Worm (Caenorhabditis elegans): ENCODE data around the gene C06E1.1.

C06E1.1 gene

DNA sequence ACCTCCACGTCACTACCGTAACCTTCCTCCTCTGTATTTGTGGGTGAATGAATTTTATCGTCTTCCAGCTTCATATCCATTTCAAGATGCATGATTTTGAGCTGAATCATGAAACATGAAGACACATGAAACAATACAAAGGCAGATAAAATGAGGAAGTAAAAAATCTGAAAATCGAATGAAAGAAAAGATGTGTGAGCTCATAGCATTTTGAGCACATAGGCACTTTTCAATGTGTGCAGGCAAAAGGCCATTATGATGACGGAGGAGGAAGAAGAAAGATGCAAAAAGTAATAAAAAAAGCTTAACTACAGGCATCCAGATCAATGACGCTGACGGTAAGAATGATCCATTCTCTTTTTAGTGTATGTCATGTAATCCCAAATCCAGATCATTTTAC lies 7.9 kb upstream of the C06E1.1 start, which contains the start of gene ztf-30:
ztf-30 (minus strand) TSS at position 101 of the 400 bp plus-strand sequence.
- TF ChIP-seq lin-35 (GFP tag; optimal IDR thresholded peaks at IDR 0.05) (no peak), attf-3 (GFP tag; conservative IDR thresholded peaks at IDR 0.05) (no peak), F52B5.7 (tag; optimal IDR thresholded peaks at IDR 0.05) (no peak), ztf-3 (GFP tag; optimal IDR thresholded peaks at IDR 0.05) (no peak), dpl-1 (GFP tag; optimal IDR thresholded peaks at IDR 0.05) (no peak), ekl-4 (GFP tag; IDR thresholded peaks at IDR 0.05) (no peak), B0336.3 (GFP tag; IDR thresholded peaks at IDR 0.05) (no peak), B0019.2 (GFP tag; conservative IDR thresholded peaks at IDR 0.05) (no peak)

DNA sequence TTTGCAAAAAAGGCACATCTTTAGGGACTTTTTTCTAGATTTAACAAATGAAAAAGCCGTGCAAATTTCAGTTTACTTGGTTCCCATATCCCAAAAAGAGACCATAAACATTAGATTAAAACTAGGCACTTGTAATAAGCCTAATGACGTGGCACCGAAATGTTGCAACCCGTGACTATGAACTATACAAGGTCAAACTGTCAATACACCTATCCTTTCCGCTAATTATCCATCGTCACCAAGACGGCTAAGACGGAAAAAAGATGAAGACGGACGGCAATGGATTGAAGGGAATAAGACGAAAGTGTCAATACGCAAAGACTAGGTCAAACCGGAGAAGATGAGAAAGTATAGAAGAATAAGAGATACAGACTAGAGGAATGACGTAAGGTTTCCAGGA lies 6.7 kb upstream of the C06E1.1 start:
- no peak for TF ChIP-seq lag-1 (GFP tag; IDR thresholded peaks at IDR 0.05)
- TF ChIP-seq lir-1 (GFP tag; conservative IDR thresholded peaks at IDR 0.05): no peak
- TF ChIP-seq cebp-1 (GFP tag; IDR thresholded peaks at IDR 0.05): no peak
- no peak for TF ChIP-seq cebp-1 (tag; optimal IDR thresholded peaks at IDR 0.05)
- TF ChIP-seq madf-10 (tag; optimal IDR thresholded peaks at IDR 0.05): no peak
- TF ChIP-seq nfya-2 (GFP tag; IDR thresholded peaks at IDR 0.05): no peak
- no peak for TF ChIP-seq hsf-1 (GFP tag; IDR thresholded peaks at IDR 0.05)
- no peak for TF ChIP-seq B0035.1 (tag; optimal IDR thresholded peaks at IDR 0.05)
- TF ChIP-seq ceh-91 (GFP tag; IDR thresholded peaks at IDR 0.05): no peak
- TF ChIP-seq sptf-2 (GFP tag; optimal IDR thresholded peaks at IDR 0.05): no peak
- TF ChIP-seq ztf-22 (GFP tag; optimal IDR thresholded peaks at IDR 0.05): no peak

DNA sequence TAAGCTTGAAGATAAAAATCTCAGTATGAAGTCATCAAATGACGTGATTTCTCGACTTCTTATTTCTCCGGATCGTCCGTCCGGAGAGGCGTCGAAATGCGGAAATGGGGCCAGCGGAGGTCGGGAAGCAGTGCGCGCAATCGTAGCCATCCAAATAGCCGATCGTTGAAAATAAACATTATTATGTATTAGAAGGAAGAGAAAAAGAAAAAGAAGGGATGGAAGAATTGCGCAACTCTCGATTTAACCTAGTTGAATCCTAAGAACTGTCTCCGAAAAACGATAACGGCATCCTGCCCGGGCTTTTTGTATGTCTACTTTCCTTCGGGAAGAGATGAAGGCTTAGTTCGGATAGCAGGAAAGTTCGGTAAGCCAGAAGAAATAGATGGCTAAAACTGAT lies 3.5 kb upstream of the C06E1.1 start:
- TF ChIP-seq ceh-91 (GFP tag; IDR thresholded peaks at IDR 0.05): no peak
- no peak for TF ChIP-seq lin-54 (GFP tag; optimal IDR thresholded peaks at IDR 0.05)
- TF ChIP-seq F22D6.2 (tag; optimal IDR thresholded peaks at IDR 0.05): no peak
- TF ChIP-seq B0261.1 (tag; optimal IDR thresholded peaks at IDR 0.05): no peak
- TF ChIP-seq K11D2.4 (GFP tag; IDR thresholded peaks at IDR 0.05): no peak
- no peak for TF ChIP-seq madf-3 (GFP tag; IDR thresholded peaks at IDR 0.05)
- no peak for TF ChIP-seq K12H6.12 (tag; optimal IDR thresholded peaks at IDR 0.05)
- no peak for TF ChIP-seq lin-40 (tag; optimal IDR thresholded peaks at IDR 0.05)
- no peak for TF ChIP-seq madf-6 (GFP tag; IDR thresholded peaks at IDR 0.05)
- no peak for TF ChIP-seq ets-4 (GFP tag; optimal IDR thresholded peaks at IDR 0.05)
- no peak for TF ChIP-seq hlh-12 (tag; optimal IDR thresholded peaks at IDR 0.05)
- TF ChIP-seq Y53G8AR.9 (GFP tag; conservative IDR thresholded peaks at IDR 0.05): no peak
- TF ChIP-seq ceh-40 (GFP tag; IDR thresholded peaks at IDR 0.05): no peak
- TF ChIP-seq fkh-3 (tag; optimal IDR thresholded peaks at IDR 0.05): no peak
- no peak for TF ChIP-seq athp-1 (tag; optimal IDR thresholded peaks at IDR 0.05)
- no peak for TF ChIP-seq B0035.1 (tag; optimal IDR thresholded peaks at IDR 0.05)
- no peak for TF ChIP-seq repo-1 (tag; optimal IDR thresholded peaks at IDR 0.05)
- TF ChIP-seq egrh-3 (GFP tag; IDR thresholded peaks at IDR 0.05): no peak
- TF ChIP-seq lag-1 (GFP tag; IDR thresholded peaks at IDR 0.05): no peak

DNA sequence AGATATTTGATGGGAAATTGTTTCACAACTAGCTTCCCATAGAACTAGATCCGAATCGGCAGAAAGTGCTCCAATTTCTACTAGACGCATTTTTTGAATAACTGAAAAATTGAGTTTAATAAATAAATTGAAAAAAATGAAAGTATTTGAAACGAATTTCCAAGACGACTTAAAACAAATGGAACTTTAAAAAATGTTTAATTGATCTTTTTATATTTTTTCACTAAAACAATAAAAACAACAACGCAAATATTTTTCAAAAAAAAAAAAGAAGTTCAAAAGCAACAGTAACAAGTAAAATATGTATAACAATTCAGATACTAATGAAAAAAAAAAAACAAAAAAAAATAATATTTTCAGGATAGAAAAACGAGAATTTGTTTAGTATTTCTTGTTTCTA lies 4.1 kb downstream of the C06E1.1 start, which contains the start of gene C06E1.9:
C06E1.9 (minus strand) TSS at position 101 of the 400 bp plus-strand sequence.
- TF ChIP-seq nfyb-1 (GFP tag; IDR thresholded peaks at IDR 0.05): no peak
